Worm (Caenorhabditis elegans) whole organism, young adult: Measurements from ENCODE around the gene fbxc-44.

Source experiments
- B0336.3 ChIP-seq: fragments of 200-800 bp; sonication (Bioruptor generic); IDR thresholded peaks from 2 replicates; pipeline ENCODE4 v1.3.6; 2022; ENCODE audit warnings: missing genetic modification characterization, missing compliant biosample characterization
- C06A6.2 ChIP-seq: fragments of 200-800 bp; sonication (Bioruptor generic); conservative IDR thresholded peaks from 2 replicates; pipeline ENCODE4 v1.3.6; 2022; ENCODE audit warnings: missing genetic modification characterization, missing compliant biosample characterization
- F49E8.2 ChIP-seq: sonication (generic microtip); optimal IDR thresholded peaks from 3 replicates; lab custom pipeline; 2017; ENCODE audit warnings: missing genetic modification characterization, mild to moderate bottlenecking, missing compliant biosample characterization, antibody characterized with exemption, moderate library complexity; ENCODE audit not compliant: insufficient read depth
- F57A8.1 ChIP-seq: fragments of 200-800 bp; sonication (Bioruptor generic); optimal IDR thresholded peaks from 2 replicates; lab custom pipeline; 2018; ENCODE audit warnings: mild to moderate bottlenecking, missing genetic modification characterization, moderate library complexity, missing compliant biosample characterization
- Y53F4B.3 ChIP-seq: fragments of 200-800 bp; sonication (Bioruptor generic); IDR thresholded peaks from 2 replicates; pipeline ENCODE4 v1.3.6; 2022; ENCODE audit warnings: missing genetic modification reagents, missing genetic modification characterization, missing compliant biosample characterization
- Y67H2A.10 ChIP-seq: fragments of 200-800 bp; sonication (Bioruptor generic); conservative IDR thresholded peaks from 2 replicates; pipeline ENCODE4 v1.3.6; 2022; ENCODE audit warnings: missing genetic modification reagents, missing genetic modification characterization, missing compliant biosample characterization
- Y79H2A.3 ChIP-seq: fragments of 200-800 bp; sonication (Bioruptor generic); conservative IDR thresholded peaks from 2 replicates; pipeline ENCODE4 v1.3.6; 2022; ENCODE audit warnings: missing genetic modification reagents, missing genetic modification characterization, missing compliant biosample characterization
- Y95B8A.8 ChIP-seq: fragments of 200-800 bp; sonication (Bioruptor generic); IDR thresholded peaks from 2 replicates; pipeline ENCODE4 v1.3.6; 2022; ENCODE audit warnings: missing genetic modification reagents, missing genetic modification characterization, missing compliant biosample characterization
- akir-1 ChIP-seq: fragments of 200-800 bp; sonication (Bioruptor generic); optimal IDR thresholded peaks from 2 replicates; lab custom pipeline; 2018; ENCODE audit warnings: mild to moderate bottlenecking, missing genetic modification characterization, moderate library complexity, missing compliant biosample characterization
- aptf-3 ChIP-seq: fragments of 200-800 bp; sonication (Bioruptor generic); IDR thresholded peaks from 2 replicates; pipeline ENCODE4 v1.3.6; 2022; ENCODE audit warnings: missing genetic modification characterization, missing compliant biosample characterization
- attf-5 ChIP-seq: fragments of 200-800 bp; sonication (Bioruptor generic); optimal IDR thresholded peaks from 2 replicates; lab custom pipeline; 2018; ENCODE audit warnings: mild to moderate bottlenecking, missing genetic modification characterization, missing compliant biosample characterization
- bed-1 ChIP-seq: fragments of 200-800 bp; sonication (Bioruptor generic); IDR thresholded peaks from 2 replicates; pipeline ENCODE4 v1.3.6; 2022; ENCODE audit warnings: missing genetic modification reagents, missing genetic modification characterization, missing compliant biosample characterization
- cebp-2 ChIP-seq: fragments of 200-800 bp; sonication (Bioruptor generic); IDR thresholded peaks from 2 replicates; pipeline ENCODE4 v1.3.6; 2022; ENCODE audit warnings: missing genetic modification characterization, missing compliant biosample characterization
- ceh-100 ChIP-seq: fragments of 200-800 bp; sonication (Bioruptor generic); IDR thresholded peaks from 2 replicates; pipeline ENCODE4 v1.3.6; 2022; ENCODE audit warnings: missing genetic modification reagents, missing genetic modification characterization, missing compliant biosample characterization
- ceh-27 ChIP-seq: fragments of 200-800 bp; sonication (Bioruptor generic); optimal IDR thresholded peaks from 2 replicates; lab custom pipeline; 2018; ENCODE audit warnings: mild to moderate bottlenecking, missing genetic modification characterization, moderate library complexity, missing compliant biosample characterization
- ceh-58 ChIP-seq: fragments of 200-800 bp; sonication (Bioruptor generic); IDR thresholded peaks from 2 replicates; pipeline ENCODE4 v1.3.6; 2022; ENCODE audit warnings: missing genetic modification characterization, missing compliant biosample characterization
- ceh-79 ChIP-seq: sonication (generic microtip); optimal IDR thresholded peaks from 2 replicates; lab custom pipeline; 2017; ENCODE audit warnings: mild to moderate bottlenecking, missing genetic modification characterization, missing compliant biosample characterization
- die-1 ChIP-seq: sonication (generic microtip); optimal IDR thresholded peaks from 2 replicates; lab custom pipeline; 2016; ENCODE audit warnings: missing genotype, mild to moderate bottlenecking, missing genetic modification characterization, missing compliant biosample characterization
- dpl-1 ChIP-seq: fragments of 150-350 bp; optimal IDR thresholded peaks from 2 replicates; lab custom pipeline; 2014; ENCODE audit warnings: missing biosample characterization, missing genetic modification reagents, missing genetic modification characterization
- efl-1 ChIP-seq: fragments of 150-350 bp; optimal IDR thresholded peaks from 2 replicates; lab custom pipeline; 2014; ENCODE audit warnings: missing biosample characterization, missing genetic modification reagents, missing genetic modification characterization
- egl-18 ChIP-seq: fragments of 200-800 bp; sonication (Bioruptor generic); IDR thresholded peaks from 2 replicates; pipeline ENCODE4 v1.3.6; 2022; ENCODE audit warnings: missing genetic modification reagents, missing genetic modification characterization, missing compliant biosample characterization
- egrh-3 ChIP-seq: fragments of 200-800 bp; sonication (Bioruptor generic); IDR thresholded peaks from 2 replicates; pipeline ENCODE4 v1.3.6; 2022; ENCODE audit warnings: missing genetic modification reagents, missing genetic modification characterization, missing compliant biosample characterization
- ets-4 ChIP-seq: fragments of 200-800 bp; sonication (Bioruptor generic); optimal IDR thresholded peaks from 2 replicates; lab custom pipeline; 2018; ENCODE audit warnings: mild to moderate bottlenecking, missing genetic modification characterization, missing compliant biosample characterization
- gei-17 ChIP-seq: fragments of 200-800 bp; sonication (Bioruptor generic); optimal IDR thresholded peaks from 2 replicates; lab custom pipeline; 2018; ENCODE audit warnings: mild to moderate bottlenecking, missing genetic modification characterization, missing compliant biosample characterization
- hlh-26 ChIP-seq: fragments of 200-800 bp; sonication (Bioruptor generic); conservative IDR thresholded peaks from 2 replicates; pipeline ENCODE4 v1.3.6; 2022; ENCODE audit warnings: missing genetic modification reagents, missing genetic modification characterization, missing compliant biosample characterization
- hmg-20 ChIP-seq: fragments of 200-800 bp; sonication (Bioruptor generic); IDR thresholded peaks from 2 replicates; pipeline ENCODE4 v1.3.6; 2022; ENCODE audit warnings: missing genetic modification reagents, missing genetic modification characterization, missing compliant biosample characterization
- hsf-1 ChIP-seq: fragments of 200-800 bp; sonication (Bioruptor generic); IDR thresholded peaks from 2 replicates; pipeline ENCODE4 v1.3.6; 2022; ENCODE audit warnings: missing genetic modification reagents, missing genetic modification characterization, missing compliant biosample characterization
- let-526 ChIP-seq: fragments of 200-800 bp; sonication (Bioruptor generic); IDR thresholded peaks from 2 replicates; pipeline ENCODE4 v1.3.6; 2022; ENCODE audit warnings: missing genetic modification reagents, missing genetic modification characterization, missing compliant biosample characterization
- lin-35 ChIP-seq, 3 experiments: fragments of 150-350 bp in 2 of 3; sonication (generic microtip) in 1 of 3; optimal IDR thresholded peaks; 2 replicates each; lab custom pipeline; 2014 to 2018; ENCODE audit warnings: missing biosample characterization in 3 of 3, missing genetic modification characterization in 3 of 3, missing genetic modification reagents in 3 of 3
- lin-54 ChIP-seq: fragments of 200-800 bp; sonication (Bioruptor generic); optimal IDR thresholded peaks from 2 replicates; lab custom pipeline; 2018; ENCODE audit warnings: mild to moderate bottlenecking, missing genetic modification characterization, missing compliant biosample characterization
- lsl-1 ChIP-seq: fragments of 200-800 bp; sonication (Bioruptor generic); optimal IDR thresholded peaks from 2 replicates; lab custom pipeline; 2018; ENCODE audit warnings: mild to moderate bottlenecking, missing genetic modification characterization, moderate library complexity, missing compliant biosample characterization
- madf-8 ChIP-seq: fragments of 200-800 bp; sonication (Bioruptor generic); conservative IDR thresholded peaks from 2 replicates; pipeline ENCODE4 v1.3.6; 2022; ENCODE audit warnings: missing genetic modification reagents, missing genetic modification characterization, missing compliant biosample characterization
- mel-28 ChIP-seq: sonication (generic microtip); optimal IDR thresholded peaks from 2 replicates; lab custom pipeline; 2016; ENCODE audit warnings: borderline replicate concordance, mild to moderate bottlenecking, missing genetic modification characterization, missing compliant biosample characterization
- mxl-1 ChIP-seq: sonication (generic microtip); optimal IDR thresholded peaks from 2 replicates; lab custom pipeline; 2016; ENCODE audit warnings: missing genetic modification characterization, missing compliant biosample characterization
- nfya-2 ChIP-seq: fragments of 200-800 bp; sonication (Bioruptor generic); IDR thresholded peaks from 2 replicates; pipeline ENCODE4 v1.3.6; 2022; ENCODE audit warnings: missing genetic modification reagents, missing genetic modification characterization, missing compliant biosample characterization
- repo-1 ChIP-seq: sonication (generic microtip); optimal IDR thresholded peaks from 2 replicates; lab custom pipeline; 2017; ENCODE audit warnings: mild to moderate bottlenecking, missing genetic modification characterization, missing compliant biosample characterization
- rpc-1 ChIP-seq, 2 experiments: fragments of 150-350 bp in 1 of 2; sonication (generic microtip) in 1 of 2; optimal IDR thresholded peaks; 2 replicates each; lab custom pipeline; 2014 to 2018; ENCODE audit warnings: missing biosample characterization in 1 of 2, missing genetic modification characterization in 1 of 2, missing genetic modification reagents in 1 of 2, missing genotype in 1 of 2
- snpc-1.1 ChIP-seq: sonication (generic microtip); optimal IDR thresholded peaks from 2 replicates; lab custom pipeline; 2017; ENCODE audit warnings: missing genetic modification characterization, mild to moderate bottlenecking, missing compliant biosample characterization, antibody characterized with exemption, moderate library complexity, missing genotype, missing genetic modification reagents; ENCODE audit not compliant: insufficient read depth
- snpc-3.4 ChIP-seq: sonication (generic microtip); optimal IDR thresholded peaks from 2 replicates; lab custom pipeline; 2017; ENCODE audit warnings: missing genetic modification characterization, mild to moderate bottlenecking, missing compliant biosample characterization, antibody characterized with exemption, moderate library complexity, missing genotype, missing genetic modification reagents
- snpc-4 ChIP-seq, 5 experiments: fragments of 150-350 bp in 1 of 5; sonication (generic microtip) in 4 of 5; optimal IDR thresholded peaks; 2 replicates each; lab custom pipeline; 2014 to 2018; ENCODE audit warnings: missing genetic modification characterization in 5 of 5, missing biosample characterization in 3 of 5, antibody characterized with exemption in 2 of 5, mild to moderate bottlenecking in 2 of 5, missing compliant biosample characterization in 2 of 5, missing genotype in 2 of 5, moderate library complexity in 2 of 5, missing genetic modification reagents in 1 of 5
- tlf-1 ChIP-seq: fragments of 200-800 bp; sonication (Bioruptor generic); optimal IDR thresholded peaks from 2 replicates; lab custom pipeline; 2018; ENCODE audit warnings: mild to moderate bottlenecking, missing genetic modification characterization, missing compliant biosample characterization
- xnd-1 ChIP-seq: sonication (generic microtip); optimal IDR thresholded peaks from 2 replicates; lab custom pipeline; 2016; ENCODE audit warnings: missing genotype, missing genetic modification reagents, missing genetic modification characterization, missing compliant biosample characterization
- zfh-2 ChIP-seq: fragments of 200-800 bp; sonication (Bioruptor generic); conservative IDR thresholded peaks from 2 replicates; pipeline ENCODE4 v1.3.6; 2022; ENCODE audit warnings: missing genetic modification reagents, missing genetic modification characterization, missing compliant biosample characterization
- ztf-28 ChIP-seq: fragments of 200-800 bp; sonication (Bioruptor generic); IDR thresholded peaks from 2 replicates; pipeline ENCODE4 v1.3.6; 2022; ENCODE audit warnings: missing genetic modification reagents, missing genetic modification characterization, missing compliant biosample characterization

The fbxc-44 gene

DNA sequence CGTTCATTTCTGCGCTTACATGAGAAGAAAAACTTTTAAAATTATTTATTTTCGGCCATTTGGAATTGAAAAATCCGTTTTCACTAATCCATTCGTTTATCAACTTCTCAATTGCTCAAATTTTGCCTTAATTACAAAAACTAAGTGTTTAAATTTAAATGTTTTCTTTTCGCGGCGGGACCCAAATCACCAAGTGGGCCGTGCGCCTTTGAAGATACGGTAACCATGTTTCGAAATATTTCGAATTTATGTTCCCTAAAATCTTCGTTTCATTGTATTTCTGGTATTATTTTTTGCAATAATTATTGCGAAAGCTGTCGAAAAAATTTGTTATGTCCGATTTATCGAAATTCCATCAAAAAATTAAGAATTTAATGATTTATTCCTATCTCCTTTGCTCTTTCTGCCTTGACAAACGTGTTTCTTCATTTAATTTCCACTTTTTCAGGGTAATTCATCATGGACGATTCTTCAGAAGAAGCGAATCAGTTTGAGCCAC lies 10.9 kb downstream of the fbxc-44 start, which contains the start of gene C16A11.4 (continued):
- TF ChIP-seq repo-1 (no peak), lin-35 (GFP tag; optimal IDR thresholded peaks at IDR 0.05; lab: Kevin White, UChicago) (no peak), Y95B8A.8 (GFP tag; lab: Robert Waterston, UW) (no peak), B0336.3 (GFP tag; lab: Robert Waterston, UW) (no peak), tlf-1 (no peak), snpc-4 (GFP tag; optimal IDR thresholded peaks at IDR 0.05; lab: Kevin White, UChicago) (no peak), snpc-4 (tag; optimal IDR thresholded peaks at IDR 0.05; lab: Kevin White, UChicago) (peak in 1 of 4 experiments; percentile 33), gei-17 (GFP tag; lab: Kevin White, UChicago) (no peak), snpc-1.1 (tag; lab: Kevin White, UChicago) (no peak), nfya-2 (GFP tag; lab: Robert Waterston, UW) (no peak), hlh-26 (GFP tag; lab: Robert Waterston, UW) (no peak), zfh-2 (GFP tag; lab: Robert Waterston, UW) (no peak), Y53F4B.3 (GFP tag; lab: Robert Waterston, UW) (no peak), madf-8 (GFP tag; lab: Robert Waterston, UW) (peak; percentile 55), die-1 (tag; lab: Kevin White, UChicago) (no peak), xnd-1 (tag; lab: Kevin White, UChicago) (peak; percentile 87), hsf-1 (GFP tag; lab: Robert Waterston, UW) (no peak), ceh-27 (GFP tag; lab: Kevin White, UChicago) (no peak), aptf-3 (no peak), F57A8.1 (GFP tag; lab: Kevin White, UChicago) (no peak), akir-1 (no peak)

DNA sequence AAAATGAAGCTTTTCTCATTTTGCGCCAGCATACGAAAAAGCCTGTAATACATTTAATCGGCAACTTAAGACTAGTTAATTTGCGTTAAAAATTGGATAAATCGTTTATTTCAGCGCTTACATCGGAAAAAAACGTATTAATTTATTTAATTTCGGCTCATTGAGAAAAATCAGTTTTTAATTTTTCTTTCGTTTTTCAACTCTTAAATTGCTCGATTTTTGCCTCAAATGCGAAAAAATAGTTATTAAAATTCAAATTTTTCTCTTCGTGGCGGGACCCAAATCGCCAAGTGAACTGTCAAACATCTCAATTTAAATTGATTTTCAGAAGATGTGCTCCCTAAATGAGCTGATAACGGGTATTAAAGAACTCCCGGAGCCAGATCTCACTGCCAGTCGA lies 14.6 kb downstream of the fbxc-44 start, which contains the start of gene C16A11.5:
TSS of gene C16A11.5 (plus strand) at position 323 of the 400 bp plus-strand sequence.
- no peak for TF ChIP-seq snpc-3.4 (tag; lab: Kevin White, UChicago)
- no peak for TF ChIP-seq egrh-3 (GFP tag; lab: Robert Waterston, UW)
- TF ChIP-seq akir-1 = no peak
- TF ChIP-seq madf-8 (GFP tag; lab: Robert Waterston, UW) = no peak
- no peak for TF ChIP-seq efl-1 (GFP tag; lab: Kevin White, UChicago)

DNA sequence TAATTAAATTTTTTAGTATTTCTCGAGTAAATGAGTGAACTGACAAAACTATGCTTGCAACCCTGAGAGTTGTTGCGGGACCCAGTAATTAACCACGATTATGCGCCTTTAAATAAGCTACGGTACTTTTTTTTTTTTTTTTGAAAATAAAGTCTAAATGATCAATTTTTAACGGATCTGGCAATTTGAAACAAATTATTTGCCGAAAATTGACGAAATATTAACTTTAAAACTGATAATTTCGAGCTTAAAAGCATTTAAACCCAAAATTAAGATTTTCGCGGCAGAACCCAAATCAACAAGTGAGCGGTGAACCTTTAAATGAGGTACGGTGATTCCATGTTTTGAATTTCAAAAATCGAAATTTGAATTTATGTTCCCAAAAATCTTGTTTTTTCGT lies 15.1 kb downstream of the fbxc-44 start:
- no peak for TF ChIP-seq ceh-58 (GFP tag; lab: Robert Waterston, UW)
- no peak for TF ChIP-seq Y79H2A.3
- no peak for TF ChIP-seq ceh-79 (tag; lab: Kevin White, UChicago)
- no peak for TF ChIP-seq bed-1 (GFP tag; lab: Robert Waterston, UW)
- TF ChIP-seq hmg-20 (GFP tag; lab: Robert Waterston, UW) = no peak
- no peak for TF ChIP-seq attf-5 (GFP tag; lab: Kevin White, UChicago)
- TF ChIP-seq mel-28 (tag; lab: Kevin White, UChicago) = no peak
- TF ChIP-seq ztf-28 (GFP tag; lab: Robert Waterston, UW) = no peak
- TF ChIP-seq lin-35 (GFP tag; optimal IDR thresholded peaks at IDR 0.05; lab: Kevin White, UChicago) = no peak
- TF ChIP-seq mxl-1 (tag; lab: Kevin White, UChicago) = no peak
- TF ChIP-seq Y67H2A.10 (GFP tag; lab: Robert Waterston, UW) = no peak
- no peak for TF ChIP-seq C06A6.2 (GFP tag; lab: Robert Waterston, UW)
- TF ChIP-seq ceh-100 (GFP tag; lab: Robert Waterston, UW) = no peak
- peak; percentile 95 for TF ChIP-seq lsl-1 (GFP tag; lab: Kevin White, UChicago)
- TF ChIP-seq let-526 (GFP tag; lab: Robert Waterston, UW) = no peak
- no peak for TF ChIP-seq ets-4 (GFP tag; lab: Kevin White, UChicago)
- TF ChIP-seq snpc-4 (GFP tag; optimal IDR thresholded peaks at IDR 0.05; lab: Kevin White, UChicago) = no peak
- no peak for TF ChIP-seq snpc-4 (tag; optimal IDR thresholded peaks at IDR 0.05; lab: Kevin White, UChicago)
- TF ChIP-seq lin-54 (GFP tag; lab: Kevin White, UChicago) = peak; percentile 50
- TF ChIP-seq cebp-2 (GFP tag; lab: Robert Waterston, UW) = no peak
- no peak for TF ChIP-seq rpc-1 (optimal IDR thresholded peaks at IDR 0.05; lab: Kevin White, UChicago)
- TF ChIP-seq rpc-1 (tag; optimal IDR thresholded peaks at IDR 0.05; lab: Kevin White, UChicago) = no peak
- TF ChIP-seq F49E8.2 = peak; percentile 25
- no peak for TF ChIP-seq dpl-1 (GFP tag; lab: Kevin White, UChicago)
- no peak for TF ChIP-seq egl-18 (GFP tag; lab: Robert Waterston, UW)
